Worm (Caenorhabditis elegans) whole organism, early embryonic: Measurements from ENCODE around the gene T12G3.4.

Experiments
- B0310.2 ChIP-seq: sonication (generic microtip); optimal IDR thresholded peaks from 2 replicates; lab custom pipeline; 2016; ENCODE audit warnings: mild to moderate bottlenecking, missing genetic modification characterization, missing compliant biosample characterization
- aly-1 ChIP-seq: sonication (generic microtip); optimal IDR thresholded peaks from 2 replicates; lab custom pipeline; 2016; ENCODE audit warnings: missing genetic modification characterization, missing compliant biosample characterization
- ama-1 ChIP-seq: fragments of 150-350 bp; optimal IDR thresholded peaks from 2 replicates; lab custom pipeline; 2014
- ceh-13 ChIP-seq: fragments of 200-800 bp; sonication (Bioruptor generic); optimal IDR thresholded peaks from 2 replicates; lab custom pipeline; 2018; ENCODE audit warnings: mild to moderate bottlenecking, missing genetic modification characterization, missing compliant biosample characterization
- ets-7 ChIP-seq: sonication (generic microtip); optimal IDR thresholded peaks from 2 replicates; lab custom pipeline; 2016; ENCODE audit warnings: missing genotype, missing genetic modification characterization, missing compliant biosample characterization
- flt-1 ChIP-seq: fragments of 200-800 bp; sonication (Bioruptor generic); IDR thresholded peaks from 2 replicates; pipeline ENCODE4 v1.3.6; 2022; ENCODE audit warnings: missing genetic modification characterization, missing compliant biosample characterization
- hmbx-1 ChIP-seq: sonication (generic microtip); optimal IDR thresholded peaks from 2 replicates; lab custom pipeline; 2016; ENCODE audit warnings: mild to moderate bottlenecking, missing genetic modification characterization, missing compliant biosample characterization
- hmg-4 ChIP-seq: fragments of 200-800 bp; sonication (Bioruptor generic); optimal IDR thresholded peaks from 2 replicates; lab custom pipeline; 2018; ENCODE audit warnings: mild to moderate bottlenecking, missing genetic modification characterization, missing compliant biosample characterization
- scrt-1 ChIP-seq: fragments of 200-800 bp; sonication (Bioruptor generic); IDR thresholded peaks from 2 replicates; pipeline ENCODE4 v1.3.6; 2022; ENCODE audit warnings: missing genetic modification characterization, missing compliant biosample characterization
- sea-1 ChIP-seq: fragments of 200-800 bp; sonication (Bioruptor generic); conservative IDR thresholded peaks from 2 replicates; pipeline ENCODE4 v1.3.6; 2022; ENCODE audit warnings: missing genetic modification characterization, missing compliant biosample characterization
- tra-4 ChIP-seq: sonication (generic microtip); optimal IDR thresholded peaks from 2 replicates; lab custom pipeline; 2017; ENCODE audit warnings: missing genetic modification characterization, missing compliant biosample characterization

DNA sequence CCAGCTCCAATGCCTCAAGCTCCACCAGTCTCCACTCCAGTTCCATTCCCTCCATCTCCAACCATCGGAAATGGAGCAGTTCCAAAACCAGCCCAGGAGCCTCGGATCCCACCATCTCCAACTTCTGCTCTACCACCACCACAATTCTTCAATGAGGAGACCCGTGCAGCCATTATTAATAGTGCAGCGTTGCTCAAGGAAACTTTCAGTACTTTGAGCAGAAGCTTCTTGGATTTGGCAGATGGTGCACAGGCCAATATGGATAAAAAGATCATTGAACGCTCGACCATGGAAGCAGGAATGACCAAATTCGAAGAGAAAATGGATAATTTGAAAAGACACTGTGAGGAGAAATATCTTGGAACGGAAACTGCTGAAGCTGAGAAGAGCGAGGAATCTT, 12.6 kb upstream of the T12G3.4 start:
- no peak for TF ChIP-seq ama-1 (lab: Kevin White, UChicago)
- no peak for TF ChIP-seq flt-1 (GFP tag; lab: Robert Waterston, UW)
- no peak for TF ChIP-seq B0310.2
- no peak for TF ChIP-seq ceh-13 (GFP tag; lab: Kevin White, UChicago)
- no peak for TF ChIP-seq scrt-1 (GFP tag; lab: Robert Waterston, UW)
- no peak for TF ChIP-seq tra-4 (tag; lab: Kevin White, UChicago)
- TF ChIP-seq aly-1 (tag; lab: Kevin White, UChicago) = no peak
- no peak for TF ChIP-seq hmg-4 (GFP tag; lab: Kevin White, UChicago)
- no peak for TF ChIP-seq hmbx-1 (tag; lab: Kevin White, UChicago)
- no peak for TF ChIP-seq sea-1 (GFP tag; lab: Robert Waterston, UW)
- TF ChIP-seq ets-7 (tag; lab: Kevin White, UChicago) = no peak
